Worm (Caenorhabditis elegans) whole organism, L3 larva: ENCODE results near the gene F21C10.18.

Experiments
- mdl-1 ChIP-seq: fragments of 150-350 bp; optimal IDR thresholded peaks from 2 replicates; lab custom pipeline; 2014; ENCODE audit warnings: missing biosample characterization, missing genetic modification characterization
- nhr-76 ChIP-seq: fragments of 150-350 bp; sonication (generic microtip); optimal IDR thresholded peaks from 5 replicates; lab custom pipeline; 2014; ENCODE audit warnings: missing biosample characterization, missing genetic modification characterization
- nhr-77 ChIP-seq: fragments of 150-350 bp; optimal IDR thresholded peaks from 2 replicates; lab custom pipeline; 2014; ENCODE audit warnings: missing biosample characterization, missing genetic modification characterization
- pqm-1 ChIP-seq: fragments of 150-350 bp; optimal IDR thresholded peaks from 2 replicates; lab custom pipeline; 2017; ENCODE audit warnings: missing biosample characterization, missing genetic modification characterization, inconsistent platforms
- skn-1 ChIP-seq: fragments of 150-350 bp; optimal IDR thresholded peaks from 2 replicates; lab custom pipeline; 2014; ENCODE audit warnings: missing biosample characterization, missing genetic modification characterization
- snpc-4 ChIP-seq: fragments of 150-350 bp; optimal IDR thresholded peaks from 2 replicates; lab custom pipeline; 2014; ENCODE audit warnings: missing biosample characterization, missing genetic modification characterization
- ztf-11 ChIP-seq: fragments of 150-350 bp; optimal IDR thresholded peaks from 2 replicates; lab custom pipeline; 2014; ENCODE audit warnings: missing biosample characterization, missing genetic modification characterization

ce11 chrV:9132043-9132442 lies 23.7 kb downstream of the F21C10.18 start, which contains the start of gene F21C10.1:
- no peak for TF ChIP-seq mdl-1 (tag; lab: Kevin White, UChicago)
- no peak for TF ChIP-seq skn-1 (tag; lab: Kevin White, UChicago)
- TF ChIP-seq snpc-4 (tag; lab: Kevin White, UChicago): no peak
- no peak for TF ChIP-seq ztf-11 (tag; lab: Kevin White, UChicago)
- no peak for TF ChIP-seq pqm-1 (tag; lab: Kevin White, UChicago)
- no peak for TF ChIP-seq nhr-77 (tag; lab: Kevin White, UChicago)
- no peak for TF ChIP-seq nhr-76 (tag; lab: Kevin White, UChicago)
